Fruit fly (Drosophila melanogaster): ENCODE measurements around the gene dpr19.

dpr19 gene

DNA sequence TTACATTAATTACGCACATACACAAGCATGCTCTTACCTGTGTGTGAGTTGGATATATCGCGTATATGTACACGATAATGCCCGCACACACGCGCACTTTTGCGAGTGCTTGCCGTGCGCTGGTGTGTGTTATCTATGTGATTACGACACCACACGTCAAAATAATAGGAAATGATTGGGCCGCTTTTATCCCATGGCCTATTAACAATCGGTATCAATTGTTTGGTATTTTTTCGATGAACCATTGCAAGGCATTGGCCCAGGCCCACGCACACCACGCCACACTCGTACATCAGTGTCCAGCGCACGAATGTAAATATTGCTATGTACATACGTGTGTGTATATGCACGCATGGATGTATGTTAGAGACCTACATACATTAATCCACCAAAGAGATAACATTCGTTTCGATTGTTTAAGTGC lies 41.1 kb upstream of the dpr19 start (continued):
- TF ChIP-seq sc (optimal IDR thresholded peaks at IDR 0.05) (no peak), sc (GFP tag; optimal IDR thresholded peaks at IDR 0.05) (peak; percentile 11), CG14667 (GFP tag; IDR thresholded peaks at IDR 0.05) (no peak), CG8290 (GFP tag; optimal IDR thresholded peaks at IDR 0.05) (peak; percentile 2), CG8290 (tag; optimal IDR thresholded peaks at IDR 0.05) (peak; percentile 75 to 91), CG34376 (GFP tag; optimal IDR thresholded peaks at IDR 0.05) (peak; percentile 99), Dip3 (GFP tag; optimal IDR thresholded peaks at IDR 0.05) (no peak), YL-1 (GFP tag; optimal IDR thresholded peaks at IDR 0.05) (peak; percentile 88), dm (GFP tag; optimal IDR thresholded peaks at IDR 0.05) (peak; percentile 50), Myb (GFP tag; optimal IDR thresholded peaks at IDR 0.05) (peak; percentile 9), onecut (GFP tag; IDR thresholded peaks at IDR 0.05) (peak; percentile 74), CG10565 (GFP tag; optimal IDR thresholded peaks at IDR 0.05) (no peak), B-H1 (GFP tag; IDR thresholded peaks at IDR 0.05) (no peak), insv (GFP tag; optimal IDR thresholded peaks at IDR 0.05) (peak in 1 of 2 experiments; percentile 43), sob (GFP tag; IDR thresholded peaks at IDR 0.05) (peak; percentile 72; the same call in 1 of the 2 replicates), CkIIα-i1 (GFP tag; IDR thresholded peaks at IDR 0.05) (no peak), CG3838 (GFP tag; optimal IDR thresholded peaks at IDR 0.05) (no peak), mirr (GFP tag; optimal IDR thresholded peaks at IDR 0.05) (peak; percentile 99), CG10431 (GFP tag; optimal IDR thresholded peaks at IDR 0.05) (peak; percentile 74), CG9932 (GFP tag; IDR thresholded peaks at IDR 0.05) (peak; percentile 78; the same call in 1 of the 2 replicates), CG30020 (tag; optimal IDR thresholded peaks at IDR 0.05) (peak; percentile 96), CG13296 (GFP tag; optimal IDR thresholded peaks at IDR 0.05) (peak; percentile 90), CG1529 (GFP tag; optimal IDR thresholded peaks at IDR 0.05) (peak; percentile 62), tio (GFP tag; optimal IDR thresholded peaks at IDR 0.05) (no peak), ttk (GFP tag; IDR thresholded peaks at IDR 0.05) (no peak), CG18619 (GFP tag; optimal IDR thresholded peaks at IDR 0.05) (peak; percentile 17), Hey (tag; optimal IDR thresholded peaks at IDR 0.05) (no peak), wek (GFP tag; optimal IDR thresholded peaks at IDR 0.05) (peak; percentile 80), CG7987 (GFP tag; optimal IDR thresholded peaks at IDR 0.05) (peak; percentile 87), CG10147 (GFP tag; optimal IDR thresholded peaks at IDR 0.05) (peak; percentile 64), lov (optimal IDR thresholded peaks at IDR 0.05) (no peak), lov (GFP tag; IDR thresholded peaks at IDR 0.05) (no peak), B-H2 (GFP tag; optimal IDR thresholded peaks at IDR 0.05) (peak; percentile 87), CG3726 (GFP tag; IDR thresholded peaks at IDR 0.05) (no peak), Drgx (GFP tag; IDR thresholded peaks at IDR 0.05) (no peak), Gsc (GFP tag; IDR thresholded peaks at IDR 0.05) (no peak), p53 (GFP tag; optimal IDR thresholded peaks at IDR 0.05) (no peak), CG3281 (GFP tag; optimal IDR thresholded peaks at IDR 0.05) (peak; percentile 76), CG16813 (GFP tag; IDR thresholded peaks at IDR 0.05; ENCODE audit: partially characterized antibody) (0 out of 3 replicates have a peak, but pooled peaks have one; percentile 40), sna (GFP tag; IDR thresholded peaks at IDR 0.05; ENCODE audit: partially characterized antibody) (peak; percentile 63), chinmo (GFP tag; IDR thresholded peaks at IDR 0.05; ENCODE audit: partially characterized antibody) (peak; percentile 98), CG8359 (GFP tag; optimal IDR thresholded peaks at IDR 0.05; ENCODE audit: borderline replicate concordance) (no peak), Camta (GFP tag; optimal IDR thresholded peaks at IDR 0.05) (peak; percentile 36), fd96Cb (tag; optimal IDR thresholded peaks at IDR 0.05) (no peak), CG10267 (tag; optimal IDR thresholded peaks at IDR 0.05) (peak; percentile 44), CG15011 (GFP tag; optimal IDR thresholded peaks at IDR 0.05) (peak; percentile 45), Xrp1 (GFP tag; IDR thresholded peaks at IDR 0.05) (peak; percentile 67), Antp (GFP tag; optimal IDR thresholded peaks at IDR 0.05) (peak; percentile 20), CG14050 (GFP tag; IDR thresholded peaks at IDR 0.05) (no peak), CG9797 (GFP tag; optimal IDR thresholded peaks at IDR 0.05) (peak; percentile 35), sens-2 (GFP tag; IDR thresholded peaks at IDR 0.05) (no peak), Hmr (GFP tag; optimal IDR thresholded peaks at IDR 0.05) (peak; percentile 90)
